Fruit fly (Drosophila melanogaster): ENCODE measurements around the gene fiz.

- TF ChIP-seq esn (GFP tag; optimal IDR thresholded peaks at IDR 0.05): no peak
- TF ChIP-seq lz (GFP tag; optimal IDR thresholded peaks at IDR 0.05): no peak
- no peak for TF ChIP-seq CG3032 (tag; optimal IDR thresholded peaks at IDR 0.05)
- TF ChIP-seq CG11762 (GFP tag; optimal IDR thresholded peaks at IDR 0.05; ENCODE audit: insufficient read depth): no peak
- TF ChIP-seq net (GFP tag; optimal IDR thresholded peaks at IDR 0.05): no peak
- TF ChIP-seq Hr39 (GFP tag; optimal IDR thresholded peaks at IDR 0.05): no peak
- no peak for TF ChIP-seq Sox15 (GFP tag; optimal IDR thresholded peaks at IDR 0.05)
- no peak for TF ChIP-seq CG6163 (GFP tag; IDR thresholded peaks at IDR 0.05)
- no peak for TF ChIP-seq CG6854 (GFP tag; optimal IDR thresholded peaks at IDR 0.05)
- TF ChIP-seq CG16779 (tag; optimal IDR thresholded peaks at IDR 0.05): no peak
- TF ChIP-seq CG8319 (GFP tag; optimal IDR thresholded peaks at IDR 0.05): no peak
Observed at dm6 chrX:14878917-14879316, 30.6 kb downstream of the fiz start.

Data from whole organism, prepupa.